Worm (Caenorhabditis elegans): ENCODE results near the gene exp-2.
A peak's percentile ranks its signal among the peaks of the same experiment; 100 is the strongest.

DNA sequence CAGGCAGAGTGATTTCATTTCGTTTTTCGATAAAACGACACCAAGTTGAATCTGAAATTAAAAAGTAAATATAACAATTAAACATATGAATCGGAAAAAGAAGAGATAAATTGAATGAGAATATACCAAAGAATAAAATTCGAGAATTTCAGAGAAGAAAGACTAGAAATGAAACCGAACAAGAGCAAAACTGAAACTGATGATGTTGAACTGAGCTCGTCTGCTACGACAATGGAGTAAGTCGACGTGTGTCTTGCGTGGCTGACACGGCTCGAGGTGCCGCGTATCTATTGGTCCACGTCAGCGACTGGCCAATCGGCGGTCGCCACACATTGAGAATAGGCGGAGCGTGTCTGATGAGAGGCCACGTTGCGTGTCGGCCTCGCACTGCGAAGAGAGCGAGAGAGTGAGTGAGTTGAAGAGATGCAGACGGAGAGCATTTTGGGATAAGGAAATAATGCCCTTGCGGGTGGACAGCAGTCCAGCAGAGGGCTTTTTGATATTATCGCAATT, 30.7 kb upstream of the exp-2 start, which contains the start of gene crt-1:
- TF ChIP-seq elt-2 (tag; optimal IDR thresholded peaks at IDR 0.05) (peak; percentile 79), hlh-30 (tag; optimal IDR thresholded peaks at IDR 0.05; ENCODE audit: insufficient read depth) (peak; percentile 75), madf-2 (tag; optimal IDR thresholded peaks at IDR 0.05) (peak; percentile 12)

Measured in whole organism, late embryonic.